Worm (Caenorhabditis elegans) whole organism, midembryonic: ENCODE data around the gene anmt-1.

ENCODE experiments used
- T22C8.4 ChIP-seq: fragments of 200-800 bp; sonication (Bioruptor generic); IDR thresholded peaks from 2 replicates; pipeline ENCODE4 v1.3.6; 2022; ENCODE audit warnings: missing genetic modification characterization, missing compliant biosample characterization
- flt-1 ChIP-seq: fragments of 200-800 bp; sonication (Bioruptor generic); IDR thresholded peaks from 2 replicates; pipeline ENCODE4 v1.3.6; 2022; ENCODE audit warnings: missing genetic modification characterization, missing compliant biosample characterization
- klf-2 ChIP-seq: fragments of 200-800 bp; sonication (Bioruptor generic); conservative IDR thresholded peaks from 2 replicates; pipeline ENCODE4 v1.3.6; 2022; ENCODE audit warnings: missing genetic modification reagents, missing genetic modification characterization, missing compliant biosample characterization
- med-1 ChIP-seq: sonication (generic microtip); optimal IDR thresholded peaks from 2 replicates; lab custom pipeline; 2017; ENCODE audit warnings: missing genetic modification characterization, mild to moderate bottlenecking, missing compliant biosample characterization, antibody characterized with exemption, missing genetic modification reagents; ENCODE audit not compliant: insufficient read depth
- ref-1 ChIP-seq: fragments of 200-800 bp; sonication (Bioruptor generic); conservative IDR thresholded peaks from 2 replicates; pipeline ENCODE4 v1.3.6; 2022; ENCODE audit warnings: missing genetic modification reagents, missing genetic modification characterization, missing compliant biosample characterization
- tab-1 ChIP-seq: fragments of 200-800 bp; sonication (Bioruptor generic); IDR thresholded peaks from 2 replicates; pipeline ENCODE4 v1.3.6; 2022; ENCODE audit warnings: missing genetic modification characterization, missing compliant biosample characterization
- ztf-23 ChIP-seq: fragments of 200-800 bp; sonication (Bioruptor generic); IDR thresholded peaks from 2 replicates; pipeline ENCODE4 v1.3.6; 2022; ENCODE audit warnings: missing genetic modification reagents, missing genetic modification characterization, missing compliant biosample characterization
- ztf-29 ChIP-seq: fragments of 200-800 bp; sonication (Bioruptor generic); IDR thresholded peaks from 2 replicates; pipeline ENCODE4 v1.3.6; 2022; ENCODE audit warnings: missing genetic modification reagents, missing genetic modification characterization, missing compliant biosample characterization

- no peak for TF ChIP-seq med-1 (GFP tag; lab: Kevin White, UChicago)
- TF ChIP-seq T22C8.4 (GFP tag; lab: Robert Waterston, UW), result no peak
- TF ChIP-seq ztf-23 (GFP tag; lab: Robert Waterston, UW), result no peak
- TF ChIP-seq klf-2 (GFP tag; lab: Robert Waterston, UW), result no peak
- no peak for TF ChIP-seq flt-1 (GFP tag; lab: Robert Waterston, UW)
- no peak for TF ChIP-seq ref-1 (GFP tag; lab: Robert Waterston, UW)
- TF ChIP-seq tab-1 (GFP tag; lab: Robert Waterston, UW), result no peak
- no peak for TF ChIP-seq ztf-29
Measured at ce11 chrIII:8648589-8648988, 36.0 kb upstream of the anmt-1 start, which contains the start of gene F22B7.3.
